Worm (Caenorhabditis elegans) whole organism, L2 larva: ENCODE measurements around the gene F55G11.7.

Experiments
- C34F6.9 ChIP-seq: fragments of 150-350 bp; optimal IDR thresholded peaks from 2 replicates; lab custom pipeline; 2014; ENCODE audit warnings: missing biosample characterization, missing genetic modification characterization
- Y55F3AM.14 ChIP-seq: fragments of 200-800 bp; sonication (Bioruptor generic); optimal IDR thresholded peaks from 2 replicates; lab custom pipeline; 2018; ENCODE audit warnings: mild to moderate bottlenecking, missing genetic modification characterization, missing compliant biosample characterization
- ZK546.5 ChIP-seq: sonication (generic microtip); optimal IDR thresholded peaks from 2 replicates; lab custom pipeline; 2017; ENCODE audit warnings: missing biosample characterization, missing genetic modification characterization
- alr-1 ChIP-seq: fragments of 150-350 bp; optimal IDR thresholded peaks from 2 replicates; lab custom pipeline; 2014; ENCODE audit warnings: missing biosample characterization, missing genetic modification characterization
- blmp-1 ChIP-seq: sonication (generic microtip); optimal IDR thresholded peaks from 2 replicates; lab custom pipeline; 2017; ENCODE audit warnings: missing genetic modification characterization, mild to moderate bottlenecking, missing compliant biosample characterization, antibody characterized with exemption, moderate library complexity; ENCODE audit not compliant: insufficient read depth
- ceh-16 ChIP-seq: fragments of 150-350 bp; optimal IDR thresholded peaks from 2 replicates; lab custom pipeline; 2014; ENCODE audit warnings: missing biosample characterization, missing genetic modification characterization
- crh-2 ChIP-seq: sonication (generic microtip); optimal IDR thresholded peaks from 2 replicates; lab custom pipeline; 2017; ENCODE audit warnings: missing biosample characterization, missing genetic modification characterization
- egl-27 ChIP-seq: sonication (generic microtip); optimal IDR thresholded peaks from 3 replicates; lab custom pipeline; 2017; ENCODE audit warnings: missing biosample characterization, missing genetic modification reagents, missing genetic modification characterization
- elt-1 ChIP-seq: fragments of 150-350 bp; optimal IDR thresholded peaks from 2 replicates; lab custom pipeline; 2014; ENCODE audit warnings: missing biosample characterization, missing genetic modification characterization
- fos-1 ChIP-seq: fragments of 150-350 bp; optimal IDR thresholded peaks from 2 replicates; lab custom pipeline; 2014; ENCODE audit warnings: missing biosample characterization, missing genetic modification characterization
- gmeb-1 ChIP-seq: fragments of 150-350 bp; optimal IDR thresholded peaks from 2 replicates; lab custom pipeline; 2014; ENCODE audit warnings: missing biosample characterization, missing genetic modification characterization
- lsy-2 ChIP-seq, 2 experiments: fragments of 150-350 bp in 1 of 2; sonication (generic microtip) in 1 of 2; optimal IDR thresholded peaks; 2 replicates each; lab custom pipeline; 2014 to 2017; ENCODE audit warnings: missing biosample characterization in 2 of 2, missing genetic modification characterization in 2 of 2
- mab-5 ChIP-seq: fragments of 150-350 bp; optimal IDR thresholded peaks from 2 replicates; lab custom pipeline; 2014; ENCODE audit warnings: missing biosample characterization, missing genetic modification characterization
- mdl-1 ChIP-seq, 2 experiments: fragments of 150-350 bp in 1 of 2; sonication (generic microtip) in 1 of 2; optimal IDR thresholded peaks; 2 replicates each; lab custom pipeline; 2017; ENCODE audit warnings: missing biosample characterization in 2 of 2, missing genetic modification characterization in 2 of 2
- nhr-10 ChIP-seq: sonication (generic microtip); optimal IDR thresholded peaks from 2 replicates; lab custom pipeline; 2017; ENCODE audit warnings: missing biosample characterization, missing genetic modification characterization
- nhr-12 ChIP-seq: fragments of 150-350 bp; optimal IDR thresholded peaks from 2 replicates; lab custom pipeline; 2014; ENCODE audit warnings: missing biosample characterization, missing genetic modification characterization
- nhr-129 ChIP-seq: fragments of 150-350 bp; optimal IDR thresholded peaks from 2 replicates; lab custom pipeline; 2014; ENCODE audit warnings: missing biosample characterization, missing genetic modification characterization
- nhr-21 ChIP-seq: fragments of 150-350 bp; optimal IDR thresholded peaks from 2 replicates; lab custom pipeline; 2014; ENCODE audit warnings: missing biosample characterization, missing genetic modification characterization
- nhr-23 ChIP-seq: fragments of 150-350 bp; optimal IDR thresholded peaks from 2 replicates; lab custom pipeline; 2014; ENCODE audit warnings: missing biosample characterization, missing genetic modification reagents, missing genetic modification characterization
- nhr-237 ChIP-seq: fragments of 150-350 bp; optimal IDR thresholded peaks from 2 replicates; lab custom pipeline; 2014; ENCODE audit warnings: missing biosample characterization, missing genetic modification characterization
- nhr-25 ChIP-seq: fragments of 150-350 bp; sonication (generic microtip); optimal IDR thresholded peaks from 3 replicates; lab custom pipeline; 2014; ENCODE audit warnings: missing biosample characterization, missing genetic modification characterization
- peb-1 ChIP-seq: fragments of 150-350 bp; optimal IDR thresholded peaks from 2 replicates; lab custom pipeline; 2014; ENCODE audit warnings: missing biosample characterization, missing genetic modification characterization
- skn-1 ChIP-seq: sonication (generic microtip); optimal IDR thresholded peaks from 2 replicates; lab custom pipeline; 2017; ENCODE audit warnings: missing biosample characterization, missing genetic modification characterization
- sma-3 ChIP-seq: sonication (generic microtip); optimal IDR thresholded peaks from 2 replicates; lab custom pipeline; 2016; ENCODE audit warnings: missing genetic modification reagents, missing genetic modification characterization, missing compliant biosample characterization
- sma-9 ChIP-seq, 2 experiments: fragments of 150-350 bp in 1 of 2; sonication (generic microtip) in 1 of 2; optimal IDR thresholded peaks; 2 replicates each; lab custom pipeline; 2014 to 2016; ENCODE audit warnings: missing genetic modification characterization in 2 of 2, mild to moderate bottlenecking in 1 of 2, missing biosample characterization in 1 of 2, missing compliant biosample characterization in 1 of 2, missing genetic modification reagents in 1 of 2, moderate library complexity in 1 of 2
- snpc-4 ChIP-seq: fragments of 150-350 bp; optimal IDR thresholded peaks from 2 replicates; lab custom pipeline; 2014; ENCODE audit warnings: missing biosample characterization, missing genetic modification characterization
- unc-62 ChIP-seq: fragments of 150-350 bp; optimal IDR thresholded peaks from 2 replicates; lab custom pipeline; 2014; ENCODE audit warnings: missing biosample characterization, missing genetic modification reagents, missing genetic modification characterization
- zag-1 ChIP-seq: fragments of 150-350 bp; optimal IDR thresholded peaks from 2 replicates; lab custom pipeline; 2014; ENCODE audit warnings: missing biosample characterization, missing genetic modification characterization
- ztf-1 ChIP-seq: fragments of 200-800 bp; sonication (Bioruptor generic); conservative IDR thresholded peaks from 2 replicates; pipeline ENCODE4 v1.3.6; 2022; ENCODE audit warnings: missing genetic modification characterization, missing compliant biosample characterization
- ztf-11 ChIP-seq: sonication (generic microtip); optimal IDR thresholded peaks from 2 replicates; lab custom pipeline; 2017; ENCODE audit warnings: missing biosample characterization, missing genetic modification characterization
- ztf-4 ChIP-seq: fragments of 150-350 bp; optimal IDR thresholded peaks from 2 replicates; lab custom pipeline; 2014; ENCODE audit warnings: missing biosample characterization, missing genetic modification characterization

F55G11.7 gene

ce11 chrIV:12924332-12924731, 35.9 kb upstream of the F55G11.7 start, which contains the start of gene srlf-4:
srlf-4 (minus strand) TSS chrIV:12924432.
- TF ChIP-seq zag-1 (tag; lab: Kevin White, UChicago) (no peak), unc-62 (GFP tag; lab: Kevin White, UChicago) (no peak), C34F6.9 (tag; lab: Kevin White, UChicago) (no peak), nhr-12 (tag; lab: Kevin White, UChicago) (no peak), nhr-23 (no peak), sma-9 (GFP tag; optimal IDR thresholded peaks at IDR 0.05; lab: Kevin White, UChicago) (no peak), sma-9 (tag; optimal IDR thresholded peaks at IDR 0.05; lab: Kevin White, UChicago) (no peak), lsy-2 (tag; optimal IDR thresholded peaks at IDR 0.05; lab: Kevin White, UChicago) (no peak), egl-27 (tag; lab: Kevin White, UChicago) (no peak), nhr-21 (tag; lab: Kevin White, UChicago) (no peak), peb-1 (tag; lab: Kevin White, UChicago) (no peak), nhr-25 (tag; lab: Kevin White, UChicago) (no peak)

ce11 chrIV:12926639-12927038, 33.6 kb upstream of the F55G11.7 start, which contains the start of gene srlf-5:
srlf-5 (minus strand) TSS chrIV:12926739.
- no peak for TF ChIP-seq skn-1 (tag; lab: Kevin White, UChicago)
- no peak for TF ChIP-seq elt-1 (tag; lab: Kevin White, UChicago)
- TF ChIP-seq lsy-2 (tag; optimal IDR thresholded peaks at IDR 0.05; lab: Kevin White, UChicago), result no peak
- no peak for TF ChIP-seq mdl-1 (tag; optimal IDR thresholded peaks at IDR 0.05; lab: Kevin White, UChicago)
- no peak for TF ChIP-seq mab-5 (tag; lab: Kevin White, UChicago)
- no peak for TF ChIP-seq nhr-12 (tag; lab: Kevin White, UChicago)
- no peak for TF ChIP-seq crh-2 (tag; lab: Kevin White, UChicago)
- no peak for TF ChIP-seq gmeb-1 (tag; lab: Kevin White, UChicago)
- no peak for TF ChIP-seq nhr-129 (tag; lab: Kevin White, UChicago)
- no peak for TF ChIP-seq ztf-11
- TF ChIP-seq Y55F3AM.14 (GFP tag; lab: Kevin White, UChicago), result no peak
- no peak for TF ChIP-seq peb-1 (tag; lab: Kevin White, UChicago)
- TF ChIP-seq C34F6.9 (tag; lab: Kevin White, UChicago), result no peak
- TF ChIP-seq nhr-10 (tag; lab: Kevin White, UChicago), result no peak
- TF ChIP-seq sma-9 (GFP tag; optimal IDR thresholded peaks at IDR 0.05; lab: Kevin White, UChicago), result no peak
- TF ChIP-seq sma-9 (tag; optimal IDR thresholded peaks at IDR 0.05; lab: Kevin White, UChicago), result no peak
- no peak for TF ChIP-seq blmp-1 (tag; lab: Kevin White, UChicago)
- TF ChIP-seq ZK546.5, result no peak

ce11 chrIV:12936221-12936776, 23.9 kb upstream of the F55G11.7 start, which contains the start of the genes cld-1 and dod-21:
cld-1 (minus strand) TSS chrIV:12936271.
dod-21 (plus strand) TSS chrIV:12936738.
- TF ChIP-seq fos-1 (tag; lab: Kevin White, UChicago) (peak; percentile 90), peb-1 (tag; lab: Kevin White, UChicago) (no peak), sma-9 (GFP tag; optimal IDR thresholded peaks at IDR 0.05; lab: Kevin White, UChicago) (peak; percentile 67), sma-9 (tag; optimal IDR thresholded peaks at IDR 0.05; lab: Kevin White, UChicago) (no peak), gmeb-1 (tag; lab: Kevin White, UChicago) (peak; percentile 24), Y55F3AM.14 (GFP tag; lab: Kevin White, UChicago) (no peak), sma-3 (GFP tag; lab: Kevin White, UChicago) (peak; percentile 52), crh-2 (tag; lab: Kevin White, UChicago) (peak; percentile 41)

ce11 chrIV:12941254-12941653, 19.0 kb upstream of the F55G11.7 start, which contains the start of gene dod-24:
dod-24 (minus strand) TSS chrIV:12941354.
- TF ChIP-seq ztf-1 (no peak), ztf-11 (no peak), snpc-4 (no peak), ztf-4 (tag; lab: Kevin White, UChicago) (no peak), skn-1 (tag; lab: Kevin White, UChicago) (no peak), nhr-237 (tag; lab: Kevin White, UChicago) (no peak), alr-1 (tag; lab: Kevin White, UChicago) (no peak), ceh-16 (no peak), Y55F3AM.14 (GFP tag; lab: Kevin White, UChicago) (no peak)

- TF ChIP-seq alr-1 (tag; lab: Kevin White, UChicago), result no peak
- no peak for TF ChIP-seq elt-1 (tag; lab: Kevin White, UChicago)
- no peak for TF ChIP-seq blmp-1 (tag; lab: Kevin White, UChicago)
Measured at ce11 chrIV:12942633-12943032, 17.6 kb upstream of the F55G11.7 start, which contains the start of gene dct-19. dct-19 (plus strand) TSS chrIV:12942933.
